Worm (Caenorhabditis elegans) whole organism, L4 larva: Measurements from ENCODE around the gene fbxa-199.

Experiments
- ceh-28 ChIP-seq: fragments of 150-350 bp; optimal IDR thresholded peaks from 2 replicates; lab custom pipeline; 2014; ENCODE audit warnings: missing biosample characterization, missing genetic modification reagents, missing genetic modification characterization
- ces-1 ChIP-seq: fragments of 150-350 bp; sonication (generic microtip); optimal IDR thresholded peaks from 4 replicates; lab custom pipeline; 2014; ENCODE audit warnings: missing biosample characterization, missing genetic modification reagents, missing genetic modification characterization
- daf-19 ChIP-seq: fragments of 200-800 bp; sonication (Bioruptor generic); conservative IDR thresholded peaks from 2 replicates; pipeline ENCODE4 v1.3.6; 2022; ENCODE audit warnings: missing genetic modification characterization, missing compliant biosample characterization
- lin-39 ChIP-seq: fragments of 150-350 bp; optimal IDR thresholded peaks from 2 replicates; lab custom pipeline; 2014; ENCODE audit warnings: missing biosample characterization, missing genetic modification reagents, missing genetic modification characterization
- lsy-2 ChIP-seq, 2 experiments: fragments of 150-350 bp in 1 of 2; sonication (generic microtip) in 1 of 2; optimal IDR thresholded peaks; 2 replicates each; lab custom pipeline; 2014 to 2017; ENCODE audit warnings: missing biosample characterization in 2 of 2, missing genetic modification characterization in 2 of 2
- mdt-29 ChIP-seq: fragments of 200-800 bp; sonication (Bioruptor generic); IDR thresholded peaks from 2 replicates; pipeline ENCODE4 v1.3.6; 2022; ENCODE audit warnings: missing genetic modification reagents, missing genetic modification characterization, missing compliant biosample characterization
- nhr-237 ChIP-seq: sonication (generic microtip); optimal IDR thresholded peaks from 2 replicates; lab custom pipeline; 2017; ENCODE audit warnings: missing biosample characterization, missing genetic modification characterization
- pha-4 ChIP-seq, 2 experiments: fragments of 150-350 bp in 1 of 2; fragments of 200-800 bp in 1 of 2; sonication (Bioruptor generic) in 1 of 2; IDR thresholded peaks in 1 of 2; optimal IDR thresholded peaks in 1 of 2; 2 replicates each; pipeline versions ENCODE4 v1.3.6 to Lab custom; 2014 to 2022; ENCODE audit warnings: missing genetic modification characterization in 2 of 2, missing genetic modification reagents in 2 of 2, missing biosample characterization in 1 of 2, missing compliant biosample characterization in 1 of 2

- TF ChIP-seq ces-1 (no peak), lsy-2 (tag; optimal IDR thresholded peaks at IDR 0.05; lab: Kevin White, UChicago) (no peak), daf-19 (GFP tag; lab: Robert Waterston, UW) (no peak), nhr-237 (tag; lab: Kevin White, UChicago) (no peak), lin-39 (tag; lab: Kevin White, UChicago) (no peak), ceh-28 (tag; lab: Kevin White, UChicago) (no peak), mdt-29 (no peak), pha-4 (GFP tag; IDR thresholded peaks at IDR 0.05; lab: Robert Waterston, UW) (no peak), pha-4 (tag; optimal IDR thresholded peaks at IDR 0.05; lab: Kevin White, UChicago) (no peak)
These were observed 9.7 kb downstream of the fbxa-199 start, which contains the start of gene srh-170 for ce11 chrV:15388820-15389384.
